Fruit fly (Drosophila melanogaster) whole organism, embryonic: Measurements from ENCODE around the gene galectin.
A peak's percentile ranks its signal among the peaks of the same experiment; 100 is the strongest.

Experiments
- B-H2 ChIP-seq: fragments of 200-800 bp; sonication (Bioruptor generic); optimal IDR thresholded peaks from 2 replicates; lab custom pipeline; 2018; ENCODE audit warnings: missing biosample characterization, mild to moderate bottlenecking, missing genetic modification characterization
- BtbVII ChIP-seq: fragments of 200-800 bp; sonication (Bioruptor generic); optimal IDR thresholded peaks from 3 replicates; lab custom pipeline; 2017; ENCODE audit warnings: missing biosample characterization, mild to moderate bottlenecking, missing genetic modification characterization
- CG10267 ChIP-seq: fragments of 200-800 bp; sonication (Bioruptor generic); optimal IDR thresholded peaks from 2 replicates; lab custom pipeline; 2018; ENCODE audit warnings: missing biosample characterization, mild to moderate bottlenecking, missing genetic modification characterization, moderate library complexity
- CG10274 ChIP-seq: fragments of 200-800 bp; sonication (Bioruptor generic); optimal IDR thresholded peaks from 3 replicates; lab custom pipeline; 2017; ENCODE audit warnings: missing biosample characterization, mild to moderate bottlenecking, missing genetic modification characterization
- CG10543 ChIP-seq: fragments of 200-800 bp; sonication (Bioruptor generic); optimal IDR thresholded peaks from 3 replicates; lab custom pipeline; 2017; ENCODE audit warnings: missing biosample characterization, mild to moderate bottlenecking, missing genetic modification characterization, moderate library complexity
- CG12744 ChIP-seq: fragments of 200-800 bp; sonication (Bioruptor generic); optimal IDR thresholded peaks from 2 replicates; lab custom pipeline; 2016; ENCODE audit warnings: missing biosample characterization, missing genetic modification characterization
- CG13894 ChIP-seq: fragments of 200-800 bp; sonication (Bioruptor generic); optimal IDR thresholded peaks from 3 replicates; lab custom pipeline; 2018; ENCODE audit warnings: missing biosample characterization, mild to moderate bottlenecking, missing genetic modification characterization, moderate library complexity
- CG15479 ChIP-seq: fragments of 200-800 bp; sonication (Bioruptor generic); optimal IDR thresholded peaks from 3 replicates; lab custom pipeline; 2019; ENCODE audit warnings: missing biosample characterization, mild to moderate bottlenecking, missing genetic modification characterization, moderate library complexity
- CG17361 ChIP-seq: fragments of 200-800 bp; sonication (Bioruptor generic); IDR thresholded peaks from 3 replicates; pipeline ENCODE4 v1.3.6; 2022; ENCODE audit warnings: missing biosample characterization, missing genetic modification characterization
- CG17802 ChIP-seq: fragments of 200-800 bp; sonication (Bioruptor generic); optimal IDR thresholded peaks from 2 replicates; lab custom pipeline; 2018; ENCODE audit warnings: missing biosample characterization, mild to moderate bottlenecking, missing genetic modification characterization, moderate library complexity
- CG17829 ChIP-seq: fragments of 200-800 bp; optimal IDR thresholded peaks from 2 replicates; lab custom pipeline; 2019; ENCODE audit warnings: missing biosample characterization, mild to moderate bottlenecking, missing genetic modification characterization, moderate library complexity
- CG18476 ChIP-seq: fragments of 200-800 bp; sonication (Bioruptor generic); optimal IDR thresholded peaks from 2 replicates; lab custom pipeline; 2016; ENCODE audit warnings: missing biosample characterization, mild to moderate bottlenecking, missing genetic modification characterization
- CG2116 ChIP-seq: fragments of 200-800 bp; sonication (Bioruptor generic); optimal IDR thresholded peaks from 3 replicates; lab custom pipeline; 2018; ENCODE audit warnings: missing biosample characterization, mild to moderate bottlenecking, missing genetic modification characterization
- CG3407 ChIP-seq: fragments of 200-800 bp; sonication (Bioruptor generic); optimal IDR thresholded peaks from 2 replicates; lab custom pipeline; 2018; ENCODE audit warnings: missing biosample characterization, mild to moderate bottlenecking, missing genetic modification characterization
- CG3847 ChIP-seq: fragments of 200-800 bp; sonication (Bioruptor generic); IDR thresholded peaks from 2 replicates; pipeline ENCODE4 v1.3.6; 2022; ENCODE audit warnings: missing biosample characterization, missing genetic modification characterization
- CG6689 ChIP-seq: fragments of 200-800 bp; sonication (Bioruptor generic); IDR thresholded peaks from 2 replicates; pipeline ENCODE4 v1.3.6; 2022; ENCODE audit warnings: missing biosample characterization, missing genetic modification characterization
- CG7987 ChIP-seq: fragments of 200-800 bp; sonication (Bioruptor generic); optimal IDR thresholded peaks from 2 replicates; lab custom pipeline; 2018; ENCODE audit warnings: missing biosample characterization, mild to moderate bottlenecking, missing genetic modification characterization, moderate library complexity
- CG9727 ChIP-seq: fragments of 200-800 bp; sonication (Bioruptor generic); optimal IDR thresholded peaks from 3 replicates; lab custom pipeline; 2017; ENCODE audit warnings: missing biosample characterization, mild to moderate bottlenecking, missing genetic modification characterization
- Deaf1 ChIP-seq: fragments of 200-800 bp; optimal IDR thresholded peaks from 3 replicates; lab custom pipeline; 2019; ENCODE audit warnings: missing biosample characterization, mild to moderate bottlenecking, missing genetic modification characterization, moderate library complexity
- HLHmδ ChIP-seq: fragments of 200-800 bp; sonication (Bioruptor generic); optimal IDR thresholded peaks from 2 replicates; lab custom pipeline; 2018; ENCODE audit warnings: missing biosample characterization, mild to moderate bottlenecking, missing genetic modification characterization, moderate library complexity
- Jarid2 ChIP-seq: fragments of 200-800 bp; sonication (Bioruptor generic); optimal IDR thresholded peaks from 3 replicates; lab custom pipeline; 2017; ENCODE audit warnings: mild to moderate bottlenecking, missing biosample characterization, missing genetic modification reagents, missing genetic modification characterization
- Lpt ChIP-seq: fragments of >200 bp; optimal IDR thresholded peaks from 2 replicates; lab custom pipeline; 2018; ENCODE audit warnings: missing biosample characterization, missing genetic modification characterization
- Med ChIP-seq: fragments of 200-800 bp; sonication (Bioruptor generic); peaks from one replicate; lab custom pipeline; 2016; ENCODE audit warnings: missing biosample characterization, missing genetic modification characterization, mild to moderate bottlenecking, inconsistent platforms, moderate library complexity
- NC2α ChIP-seq: fragments of 200-800 bp; sonication (Bioruptor generic); optimal IDR thresholded peaks from 2 replicates; lab custom pipeline; 2016; ENCODE audit warnings: missing biosample characterization, missing genetic modification characterization
- NfI ChIP-seq: fragments of 200-800 bp; sonication (Bioruptor generic); optimal IDR thresholded peaks from 3 replicates; lab custom pipeline; 2018; ENCODE audit warnings: missing biosample characterization, mild to moderate bottlenecking, missing genetic modification characterization, moderate library complexity
- Poxn ChIP-seq: fragments of 200-800 bp; sonication (Bioruptor generic); IDR thresholded peaks from 2 replicates; pipeline ENCODE4 v1.3.6; 2022; ENCODE audit warnings: missing biosample characterization, missing genetic modification characterization
- abd-A ChIP-seq: fragments of 200-800 bp; sonication (Bioruptor generic); optimal IDR thresholded peaks from 3 replicates; lab custom pipeline; 2019; ENCODE audit warnings: missing biosample characterization, mild to moderate bottlenecking, missing genetic modification characterization, moderate library complexity
- bbx ChIP-seq: fragments of 200-800 bp; sonication (Bioruptor generic); IDR thresholded peaks from 2 replicates; pipeline ENCODE4 v1.3.6; 2022; ENCODE audit warnings: missing biosample characterization, missing genetic modification characterization; ENCODE audit not compliant: partially characterized antibody
- bsh ChIP-seq, 2 experiments: fragments of 200-800 bp; sonication (Bioruptor generic); optimal IDR thresholded peaks; 2 replicates each; lab custom pipeline; 2017 to 2018; ENCODE audit warnings: mild to moderate bottlenecking in 2 of 2, missing biosample characterization in 2 of 2, missing genetic modification characterization in 2 of 2, moderate library complexity in 1 of 2
- cg ChIP-seq: fragments of 200-800 bp; sonication (Bioruptor generic); optimal IDR thresholded peaks from 3 replicates; lab custom pipeline; 2019; ENCODE audit warnings: missing biosample characterization, mild to moderate bottlenecking, missing genetic modification characterization, moderate library complexity
- fd64A ChIP-seq: fragments of 200-800 bp; sonication (Bioruptor generic); optimal IDR thresholded peaks from 3 replicates; lab custom pipeline; 2018; ENCODE audit warnings: missing biosample characterization, mild to moderate bottlenecking, missing genetic modification characterization
- gcm2 ChIP-seq: fragments of 200-800 bp; sonication (Bioruptor generic); optimal IDR thresholded peaks from 2 replicates; lab custom pipeline; 2016; ENCODE audit warnings: missing biosample characterization, missing genetic modification characterization
- grau ChIP-seq: fragments of 200-800 bp; optimal IDR thresholded peaks from 3 replicates; lab custom pipeline; 2019; ENCODE audit warnings: missing biosample characterization, mild to moderate bottlenecking, missing genetic modification characterization, moderate library complexity
- gsb-n ChIP-seq: fragments of 200-800 bp; sonication (Bioruptor generic); optimal IDR thresholded peaks from 3 replicates; lab custom pipeline; 2018; ENCODE audit warnings: missing biosample characterization, mild to moderate bottlenecking, missing genetic modification characterization
- hth ChIP-seq: fragments of >200 bp; optimal IDR thresholded peaks from 2 replicates; lab custom pipeline; 2017; ENCODE audit warnings: inconsistent platforms
- ken ChIP-seq: fragments of 200-800 bp; sonication (Bioruptor generic); IDR thresholded peaks from 3 replicates; pipeline ENCODE4 v1.3.6; 2022; ENCODE audit warnings: missing biosample characterization, missing genetic modification characterization
- klu ChIP-seq: fragments of 200-800 bp; sonication (Bioruptor generic); IDR thresholded peaks from 2 replicates; pipeline ENCODE4 v1.3.6; 2022; ENCODE audit warnings: missing biosample characterization, missing genetic modification characterization
- lab ChIP-seq: fragments of 200-800 bp; sonication (Bioruptor generic); optimal IDR thresholded peaks from 3 replicates; lab custom pipeline; 2017; ENCODE audit warnings: missing biosample characterization, missing genetic modification characterization, mild to moderate bottlenecking, moderate library complexity, missing genetic modification reagents
- lbe ChIP-seq: fragments of 200-800 bp; sonication (Bioruptor generic); optimal IDR thresholded peaks from 2 replicates; lab custom pipeline; 2016; ENCODE audit warnings: missing biosample characterization, mild to moderate bottlenecking, missing genetic modification characterization
- maf-S ChIP-seq: fragments of 200-800 bp; sonication (Bioruptor generic); optimal IDR thresholded peaks from 2 replicates; lab custom pipeline; 2016; ENCODE audit warnings: missing biosample characterization, missing genetic modification characterization
- nom ChIP-seq: fragments of 200-800 bp; sonication (Bioruptor generic); optimal IDR thresholded peaks from 2 replicates; lab custom pipeline; 2017; ENCODE audit warnings: missing biosample characterization, missing genetic modification characterization, mild to moderate bottlenecking, moderate library complexity, missing genetic modification reagents
- onecut ChIP-seq: fragments of 200-800 bp; sonication (Bioruptor generic); IDR thresholded peaks from 2 replicates; pipeline ENCODE4 v1.3.6; 2022; ENCODE audit warnings: missing biosample characterization, missing genetic modification characterization
- p53 ChIP-seq: fragments of 200-800 bp; sonication (Bioruptor generic); optimal IDR thresholded peaks from 2 replicates; lab custom pipeline; 2016; ENCODE audit warnings: missing biosample characterization, missing genetic modification characterization
- pfk ChIP-seq: fragments of 200-800 bp; sonication (Bioruptor generic); optimal IDR thresholded peaks from 2 replicates; lab custom pipeline; 2018; ENCODE audit warnings: missing biosample characterization, mild to moderate bottlenecking, missing genetic modification characterization, moderate library complexity
- sc ChIP-seq, 3 experiments: fragments of >200 bp in 2 of 3; fragments of 200-800 bp in 1 of 3; sonication (Bioruptor generic) in 1 of 3; optimal IDR thresholded peaks; 2 replicates in 2 of 3; 3 replicates in 1 of 3; lab custom pipeline; 2017; ENCODE audit warnings: mild to moderate bottlenecking in 1 of 3, missing biosample characterization in 1 of 3, missing genetic modification characterization in 1 of 3, missing genetic modification reagents in 1 of 3
- tap ChIP-seq: fragments of 200-800 bp; optimal IDR thresholded peaks from 3 replicates; lab custom pipeline; 2019; ENCODE audit warnings: missing biosample characterization, mild to moderate bottlenecking, missing genetic modification characterization, moderate library complexity
- vvl ChIP-seq: fragments of 200-800 bp; sonication (Bioruptor generic); IDR thresholded peaks from 2 replicates; pipeline ENCODE4 v1.3.6; 2022; ENCODE audit warnings: missing biosample characterization, missing genetic modification characterization
- yki ChIP-seq: fragments of >200 bp; optimal IDR thresholded peaks from 3 replicates; lab custom pipeline; 2018

The galectin gene

DNA sequence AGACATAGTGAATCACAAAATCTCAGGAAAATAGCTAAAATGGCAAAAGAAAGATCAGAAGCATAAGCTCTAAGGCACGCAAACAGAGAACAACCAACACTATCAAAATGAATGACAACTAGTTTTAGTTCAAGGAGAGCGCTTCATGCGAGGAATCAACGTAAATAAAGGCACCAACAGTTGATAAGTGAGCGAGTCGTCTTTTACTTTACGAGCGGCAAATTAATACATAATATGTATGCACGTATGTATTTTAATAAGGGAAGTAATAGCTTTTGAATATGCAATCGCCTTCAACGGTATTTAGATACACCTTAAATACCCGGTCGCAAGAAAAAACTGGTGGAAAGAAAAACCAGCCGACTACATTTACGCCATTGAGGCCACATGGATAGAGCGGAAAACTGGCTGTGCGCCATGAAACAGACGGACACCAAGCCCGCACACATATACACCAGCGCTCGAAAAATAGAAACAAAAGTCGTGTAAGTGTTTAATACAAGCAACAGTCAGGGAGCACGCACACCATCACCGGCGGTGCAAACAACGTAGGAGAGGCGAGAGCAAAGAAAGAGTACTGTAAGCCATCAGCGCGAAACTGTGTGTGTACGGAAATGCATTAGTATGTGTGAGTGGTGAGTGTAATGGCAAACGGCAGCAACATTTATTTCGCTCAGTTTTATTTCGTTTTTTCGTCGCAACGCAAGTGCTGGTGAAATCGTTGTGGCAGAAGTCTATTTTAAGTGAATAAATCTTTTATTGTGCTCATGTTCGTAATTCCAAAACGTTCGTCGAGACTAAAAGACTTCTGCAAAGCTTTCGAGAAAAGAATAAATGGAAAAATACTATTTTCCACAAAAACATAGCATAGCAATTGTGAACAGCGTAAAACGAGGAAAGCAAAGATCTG lies 4.9 kb upstream of the galectin start, which contains the start of gene dbr (continued):
- peak; percentile 86 for TF ChIP-seq CG10543 (GFP tag; lab: Kevin White, UChicago)
- TF ChIP-seq NC2α (GFP tag; lab: Kevin White, UChicago), result no peak
- no peak for TF ChIP-seq CG3407 (GFP tag; lab: Kevin White, UChicago)
- TF ChIP-seq hth (lab: Kevin White, UChicago), result no peak
- TF ChIP-seq HLHmδ (GFP tag; lab: Kevin White, UChicago), result peak; percentile 68
- TF ChIP-seq CG15479 (GFP tag; lab: Kevin White, UChicago), result peak; percentile 45
- TF ChIP-seq CG12744, result peak; percentile 38
- no peak for TF ChIP-seq p53 (GFP tag; lab: Kevin White, UChicago)
- TF ChIP-seq ken (GFP tag; lab: Robert Waterston, UW), result no peak
- TF ChIP-seq CG17829 (tag; lab: Kevin White, UChicago), result peak; percentile 37
- TF ChIP-seq CG6689 (GFP tag; lab: Robert Waterston, UW), result no peak
- TF ChIP-seq Lpt (GFP tag; lab: Kevin White, UChicago), result peak; percentile 86
- no peak for TF ChIP-seq sc (optimal IDR thresholded peaks at IDR 0.05; lab: Kevin White, UChicago)
- no peak for TF ChIP-seq sc (GFP tag; optimal IDR thresholded peaks at IDR 0.05; lab: Kevin White, UChicago)
- peak; percentile 26 for TF ChIP-seq NfI (GFP tag; lab: Kevin White, UChicago)
- TF ChIP-seq abd-A (tag; lab: Kevin White, UChicago), result peak; percentile 91
- TF ChIP-seq bsh (GFP tag; optimal IDR thresholded peaks at IDR 0.05; lab: Kevin White, UChicago), result peak in 1 of 2 experiments; percentile 77
- TF ChIP-seq BtbVII, result peak; percentile 44
- TF ChIP-seq CG7987, result peak; percentile 27
- peak; percentile 8 for TF ChIP-seq grau (tag; lab: Kevin White, UChicago)
- TF ChIP-seq vvl (GFP tag; lab: Robert Waterston, UW), result peak; percentile 62; the same call in 1 of the 2 replicates
- no peak for TF ChIP-seq CG10274 (GFP tag; lab: Kevin White, UChicago)
- no peak for TF ChIP-seq CG10267 (tag; lab: Kevin White, UChicago)
- TF ChIP-seq cg (GFP tag; lab: Kevin White, UChicago), result peak; percentile 100
- TF ChIP-seq CG18476 (GFP tag; lab: Kevin White, UChicago), result no peak
- TF ChIP-seq yki (lab: Kevin White, UChicago), result peak; percentile 0
- peak; percentile 49 for TF ChIP-seq fd64A
- peak; percentile 9 for TF ChIP-seq lbe (GFP tag; lab: Kevin White, UChicago)
- TF ChIP-seq gsb-n (tag; lab: Kevin White, UChicago), result peak; percentile 35
- TF ChIP-seq Jarid2 (GFP tag; lab: Kevin White, UChicago), result peak; percentile 48
- TF ChIP-seq B-H2, result peak; percentile 72
- peak; percentile 23 for TF ChIP-seq gcm2 (GFP tag; lab: Kevin White, UChicago)
- TF ChIP-seq CG2116 (GFP tag; lab: Kevin White, UChicago), result no peak
- TF ChIP-seq CG17802 (tag; lab: Kevin White, UChicago), result no peak
- 0 out of 2 replicates have a peak, but pooled peaks have one; percentile 8 for TF ChIP-seq onecut (GFP tag; lab: Robert Waterston, UW)
- TF ChIP-seq Med (GFP tag; lab: Kevin White, UChicago), result peak; percentile 65
- TF ChIP-seq tap (tag; lab: Kevin White, UChicago), result peak; percentile 15
- no peak for TF ChIP-seq Poxn (GFP tag; lab: Robert Waterston, UW)
- peak; percentile 65 for TF ChIP-seq Deaf1 (tag; lab: Kevin White, UChicago)
- 0 out of 2 replicates have a peak, but pooled peaks have one; percentile 7 for TF ChIP-seq bbx (GFP tag; lab: Robert Waterston, UW)
- TF ChIP-seq klu, result no peak
- TF ChIP-seq CG9727 (GFP tag; lab: Kevin White, UChicago), result no peak
- peak; percentile 28; the same call in 1 of the 3 replicates for TF ChIP-seq CG17361 (GFP tag; lab: Robert Waterston, UW)
- peak; percentile 85 for TF ChIP-seq nom (GFP tag; lab: Kevin White, UChicago)
- TF ChIP-seq CG3847, result no peak
- TF ChIP-seq CG13894 (tag; lab: Kevin White, UChicago), result peak; percentile 91
- TF ChIP-seq lab (GFP tag; lab: Kevin White, UChicago), result peak; percentile 64
- TF ChIP-seq maf-S (GFP tag; lab: Kevin White, UChicago), result no peak
- TF ChIP-seq pfk, result no peak
